Worm (Caenorhabditis elegans) whole organism, L4 larva: Measurements from ENCODE around the gene AC3.12.

Experiments used
- dpl-1 ChIP-seq: fragments of 150-350 bp; optimal IDR thresholded peaks from 2 replicates; lab custom pipeline; 2014; ENCODE audit warnings: missing biosample characterization, missing genetic modification reagents, missing genetic modification characterization
- hlh-30 ChIP-seq: sonication (generic microtip); optimal IDR thresholded peaks from 2 replicates; lab custom pipeline; 2017; ENCODE audit warnings: antibody characterized with exemption, mild to moderate bottlenecking, missing genetic modification characterization, missing compliant biosample characterization; ENCODE audit not compliant: insufficient read depth
- lin-15B ChIP-seq: fragments of 150-350 bp; sonication (generic microtip); optimal IDR thresholded peaks from 3 replicates; lab custom pipeline; 2014; ENCODE audit warnings: missing biosample characterization, missing genetic modification characterization
- nhr-237 ChIP-seq: sonication (generic microtip); optimal IDR thresholded peaks from 2 replicates; lab custom pipeline; 2017; ENCODE audit warnings: missing biosample characterization, missing genetic modification characterization
- rbr-2 ChIP-seq: sonication (generic microtip); optimal IDR thresholded peaks from 2 replicates; lab custom pipeline; 2016; ENCODE audit warnings: missing genotype, missing genetic modification characterization, missing compliant biosample characterization
- zfp-3 ChIP-seq: fragments of 200-800 bp; sonication (Bioruptor generic); conservative IDR thresholded peaks from 2 replicates; pipeline ENCODE4 v1.3.6; 2022; ENCODE audit warnings: missing genetic modification reagents, missing genetic modification characterization, missing compliant biosample characterization
- zip-11 ChIP-seq: fragments of 200-800 bp; sonication (Bioruptor generic); IDR thresholded peaks from 2 replicates; pipeline ENCODE4 v1.3.6; 2022; ENCODE audit warnings: missing genetic modification characterization, missing compliant biosample characterization
- ztf-11 ChIP-seq: fragments of 150-350 bp; optimal IDR thresholded peaks from 2 replicates; lab custom pipeline; 2014; ENCODE audit warnings: missing biosample characterization, missing genetic modification characterization

DNA sequence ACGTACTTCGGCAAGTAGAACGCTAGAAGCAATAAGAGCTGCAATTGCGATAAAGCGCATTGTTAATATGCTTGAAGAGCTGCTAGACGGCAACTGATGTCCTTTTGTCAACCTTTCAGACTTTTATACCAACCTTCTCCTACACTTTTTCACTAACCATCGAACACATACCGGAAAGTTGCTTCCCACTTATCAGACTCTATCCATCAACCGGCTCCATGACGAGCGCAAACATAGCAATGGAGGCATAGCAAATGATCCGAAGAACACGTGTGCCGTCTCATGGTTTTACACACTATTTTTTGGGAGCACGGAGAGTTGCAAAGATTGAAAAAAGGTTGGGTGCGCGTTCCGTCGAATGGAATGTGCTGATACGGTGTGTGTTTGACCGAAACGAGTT lies 2.5 kb upstream of the AC3.12 start, which contains the start of gene abu-1:
- TF ChIP-seq nhr-237 (tag; lab: Kevin White, UChicago) (no peak), hlh-30 (tag; lab: Kevin White, UChicago) (no peak), zip-11 (GFP tag; lab: Robert Waterston, UW) (no peak), rbr-2 (no peak), lin-15B (tag; lab: Kevin White, UChicago) (no peak), zfp-3 (GFP tag; lab: Robert Waterston, UW) (no peak), dpl-1 (no peak), ztf-11 (tag; lab: Kevin White, UChicago) (no peak)
